Worm (Caenorhabditis elegans) whole organism, early embryonic: ENCODE measurements around the gene F02E11.2.

Source experiments
- ama-1 ChIP-seq: fragments of 150-350 bp; optimal IDR thresholded peaks from 2 replicates; lab custom pipeline; 2014
- ets-7 ChIP-seq: sonication (generic microtip); optimal IDR thresholded peaks from 2 replicates; lab custom pipeline; 2016; ENCODE audit warnings: missing genotype, missing genetic modification characterization, missing compliant biosample characterization
- hmbx-1 ChIP-seq: sonication (generic microtip); optimal IDR thresholded peaks from 2 replicates; lab custom pipeline; 2016; ENCODE audit warnings: mild to moderate bottlenecking, missing genetic modification characterization, missing compliant biosample characterization
- sea-1 ChIP-seq: fragments of 200-800 bp; sonication (Bioruptor generic); conservative IDR thresholded peaks from 2 replicates; pipeline ENCODE4 v1.3.6; 2022; ENCODE audit warnings: missing genetic modification characterization, missing compliant biosample characterization
- tbx-11 ChIP-seq: fragments of 200-800 bp; sonication (Bioruptor generic); IDR thresholded peaks from 2 replicates; pipeline ENCODE4 v1.3.6; 2022; ENCODE audit warnings: missing genetic modification characterization, missing compliant biosample characterization

DNA sequence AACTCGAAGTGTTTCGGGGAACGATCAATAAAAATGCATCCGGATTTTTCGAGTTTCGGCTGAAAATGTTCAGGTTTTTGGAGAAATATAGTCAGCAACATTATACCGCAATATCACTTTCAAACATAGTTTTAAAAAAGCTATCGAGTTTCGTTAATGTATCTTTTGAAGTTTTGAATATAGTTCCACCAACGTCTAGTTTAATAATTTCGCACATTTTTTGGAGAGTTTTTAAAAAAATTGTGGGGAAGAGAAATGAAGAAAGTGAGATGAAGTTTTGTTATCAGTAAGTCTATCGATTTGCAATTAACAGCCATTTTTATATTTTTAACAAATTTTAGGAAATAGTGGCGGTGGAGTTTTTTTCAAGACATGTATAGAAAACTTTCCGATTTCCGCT, 36.8 kb upstream of the F02E11.2 start, which contains the start of gene ZC239.17:
- TF ChIP-seq ama-1 (lab: Kevin White, UChicago) (no peak), sea-1 (GFP tag; lab: Robert Waterston, UW) (no peak), tbx-11 (GFP tag; lab: Robert Waterston, UW) (no peak), ets-7 (tag; lab: Kevin White, UChicago) (no peak), hmbx-1 (tag; lab: Kevin White, UChicago) (no peak)
